Fruit fly (Drosophila melanogaster) whole organism, embryonic: ENCODE data around the gene UbcE2H.

Experiments used
- Aef1 ChIP-seq: fragments of 200-800 bp; sonication (Bioruptor generic); IDR thresholded peaks from 3 replicates; pipeline ENCODE4 v1.3.6; 2022; ENCODE audit warnings: missing biosample characterization, missing genetic modification characterization
- CG10431 ChIP-seq: fragments of 200-800 bp; sonication (Bioruptor generic); optimal IDR thresholded peaks from 3 replicates; lab custom pipeline; 2018; ENCODE audit warnings: missing biosample characterization, mild to moderate bottlenecking, missing genetic modification characterization
- CG12071 ChIP-seq: fragments of 200-800 bp; sonication (Bioruptor generic); optimal IDR thresholded peaks from 3 replicates; lab custom pipeline; 2018; ENCODE audit warnings: missing biosample characterization, mild to moderate bottlenecking, missing genetic modification characterization
- CG12769 ChIP-seq: fragments of 200-800 bp; sonication (Bioruptor generic); optimal IDR thresholded peaks from 2 replicates; lab custom pipeline; 2019; ENCODE audit warnings: missing biosample characterization, mild to moderate bottlenecking, missing genetic modification characterization, moderate library complexity
- CG13624 ChIP-seq: fragments of 200-800 bp; sonication (Bioruptor generic); optimal IDR thresholded peaks from 2 replicates; lab custom pipeline; 2016; ENCODE audit warnings: missing biosample characterization, missing genetic modification characterization
- CG14710 ChIP-seq: fragments of 200-800 bp; sonication (Bioruptor generic); optimal IDR thresholded peaks from 3 replicates; lab custom pipeline; 2019; ENCODE audit warnings: missing biosample characterization, mild to moderate bottlenecking, missing genetic modification characterization, moderate library complexity
- CG16813 ChIP-seq: fragments of 200-800 bp; sonication (Bioruptor generic); IDR thresholded peaks from 3 replicates; pipeline ENCODE4 v1.3.6; 2022; ENCODE audit warnings: missing biosample characterization, missing genetic modification characterization; ENCODE audit not compliant: partially characterized antibody
- CG17361 ChIP-seq: fragments of 200-800 bp; sonication (Bioruptor generic); IDR thresholded peaks from 3 replicates; pipeline ENCODE4 v1.3.6; 2022; ENCODE audit warnings: missing biosample characterization, missing genetic modification characterization
- CG17612 ChIP-seq: fragments of 200-800 bp; sonication (Bioruptor generic); IDR thresholded peaks from 2 replicates; pipeline ENCODE4 v1.3.6; 2022; ENCODE audit warnings: missing biosample characterization, missing genetic modification characterization
- CG18476 ChIP-seq: fragments of 200-800 bp; sonication (Bioruptor generic); optimal IDR thresholded peaks from 2 replicates; lab custom pipeline; 2016; ENCODE audit warnings: missing biosample characterization, mild to moderate bottlenecking, missing genetic modification characterization
- CG18619 ChIP-seq: fragments of 200-800 bp; sonication (Bioruptor generic); optimal IDR thresholded peaks from 3 replicates; lab custom pipeline; 2017; ENCODE audit warnings: missing biosample characterization, mild to moderate bottlenecking, missing genetic modification characterization
- CG30431 ChIP-seq: fragments of 200-800 bp; sonication (Bioruptor generic); optimal IDR thresholded peaks from 2 replicates; lab custom pipeline; 2017; ENCODE audit warnings: missing biosample characterization, missing genetic modification characterization
- CG34224 ChIP-seq: fragments of 200-800 bp; sonication (Bioruptor generic); IDR thresholded peaks from 3 replicates; pipeline ENCODE4 v1.3.6; 2022; ENCODE audit warnings: missing biosample characterization, missing genetic modification characterization; ENCODE audit not compliant: partially characterized antibody
- CG5953 ChIP-seq: fragments of 200-800 bp; sonication (Bioruptor generic); IDR thresholded peaks from 2 replicates; pipeline ENCODE4 v1.3.6; 2022; ENCODE audit warnings: missing biosample characterization, missing genetic modification characterization
- CG6689 ChIP-seq: fragments of 200-800 bp; sonication (Bioruptor generic); IDR thresholded peaks from 2 replicates; pipeline ENCODE4 v1.3.6; 2022; ENCODE audit warnings: missing biosample characterization, missing genetic modification characterization
- Doc2 ChIP-seq: fragments of 200-800 bp; sonication (Bioruptor generic); IDR thresholded peaks from 2 replicates; pipeline ENCODE4 v1.3.6; 2022; ENCODE audit warnings: missing biosample characterization, missing genetic modification characterization
- Eip74EF ChIP-seq, 2 experiments: fragments of 200-800 bp in 1 of 2; fragments of >200 bp in 1 of 2; sonication (Bioruptor generic) in 1 of 2; optimal IDR thresholded peaks; 2 replicates each; lab custom pipeline; 2017 to 2019; ENCODE audit warnings: missing biosample characterization in 2 of 2, missing genetic modification characterization in 2 of 2, mild to moderate bottlenecking in 1 of 2, moderate library complexity in 1 of 2
- Ets65A ChIP-seq: fragments of 200-800 bp; sonication (Bioruptor generic); peaks from one replicate; lab custom pipeline; 2016; ENCODE audit warnings: missing biosample characterization, missing genetic modification characterization
- GATAe ChIP-seq: fragments of 200-800 bp; sonication (Bioruptor generic); conservative IDR thresholded peaks from 2 replicates; pipeline ENCODE4 v1.3.6; 2022; ENCODE audit warnings: missing biosample characterization, missing genetic modification characterization
- HmgD ChIP-seq: fragments of 200-800 bp; sonication (Bioruptor generic); optimal IDR thresholded peaks from 3 replicates; lab custom pipeline; 2016; ENCODE audit warnings: missing biosample characterization, missing genetic modification characterization
- Mad ChIP-seq: fragments of 200-800 bp; sonication (Bioruptor generic); optimal IDR thresholded peaks from 2 replicates; lab custom pipeline; 2016; ENCODE audit warnings: missing biosample characterization, missing genetic modification characterization
- Meics ChIP-seq: fragments of 200-800 bp; sonication (Bioruptor generic); optimal IDR thresholded peaks from 2 replicates; lab custom pipeline; 2017; ENCODE audit warnings: missing biosample characterization, mild to moderate bottlenecking, missing genetic modification characterization
- Mes4 ChIP-seq: fragments of 200-800 bp; sonication (Bioruptor generic); optimal IDR thresholded peaks from 2 replicates; lab custom pipeline; 2016; ENCODE audit warnings: missing biosample characterization, missing genetic modification characterization
- NK7.1 ChIP-seq: fragments of 200-800 bp; sonication (Bioruptor generic); optimal IDR thresholded peaks from 3 replicates; lab custom pipeline; 2016; ENCODE audit warnings: missing biosample characterization, missing genetic modification characterization
- Neu2 ChIP-seq: fragments of 200-800 bp; sonication (Bioruptor generic); optimal IDR thresholded peaks from 3 replicates; lab custom pipeline; 2016; ENCODE audit warnings: missing biosample characterization, missing genetic modification characterization, borderline replicate concordance
- Poxn ChIP-seq: fragments of 200-800 bp; sonication (Bioruptor generic); IDR thresholded peaks from 2 replicates; pipeline ENCODE4 v1.3.6; 2022; ENCODE audit warnings: missing biosample characterization, missing genetic modification characterization
- Scr ChIP-seq: fragments of 200-800 bp; sonication (Bioruptor generic); IDR thresholded peaks from 2 replicates; pipeline ENCODE4 v1.3.6; 2022; ENCODE audit warnings: missing biosample characterization, missing genetic modification characterization; ENCODE audit not compliant: partially characterized antibody
- Sox100B ChIP-seq: fragments of 200-800 bp; sonication (Bioruptor generic); optimal IDR thresholded peaks from 3 replicates; lab custom pipeline; 2018; ENCODE audit warnings: missing biosample characterization, mild to moderate bottlenecking, missing genetic modification characterization
- TFAM ChIP-seq: fragments of 200-800 bp; sonication (Bioruptor generic); optimal IDR thresholded peaks from 2 replicates; lab custom pipeline; 2017; ENCODE audit warnings: missing biosample characterization, missing genetic modification characterization, inconsistent platforms
- al ChIP-seq: fragments of 200-800 bp; sonication (Bioruptor generic); IDR thresholded peaks from 2 replicates; pipeline ENCODE4 v1.3.6; 2022; ENCODE audit warnings: missing biosample characterization, missing genetic modification characterization
- corto ChIP-seq: fragments of 200-800 bp; sonication (Bioruptor generic); optimal IDR thresholded peaks from 2 replicates; lab custom pipeline; 2016; ENCODE audit warnings: missing biosample characterization, mild to moderate bottlenecking, missing genetic modification characterization, moderate library complexity
- crc ChIP-seq: fragments of 200-800 bp; sonication (Bioruptor generic); optimal IDR thresholded peaks from 2 replicates; lab custom pipeline; 2016; ENCODE audit warnings: missing biosample characterization, missing genetic modification characterization
- disco-r ChIP-seq: fragments of 200-800 bp; sonication (Bioruptor generic); optimal IDR thresholded peaks from 2 replicates; lab custom pipeline; 2016; ENCODE audit warnings: missing biosample characterization, missing genetic modification characterization
- fu2 ChIP-seq: fragments of 200-800 bp; sonication (Bioruptor generic); optimal IDR thresholded peaks from 2 replicates; lab custom pipeline; 2016; ENCODE audit warnings: missing biosample characterization, missing genetic modification characterization
- gcm2 ChIP-seq: fragments of 200-800 bp; sonication (Bioruptor generic); optimal IDR thresholded peaks from 2 replicates; lab custom pipeline; 2016; ENCODE audit warnings: missing biosample characterization, missing genetic modification characterization
- gro ChIP-seq: fragments of 200-800 bp; sonication (Bioruptor generic); optimal IDR thresholded peaks from 2 replicates; lab custom pipeline; 2016; ENCODE audit warnings: missing biosample characterization, missing genetic modification characterization
- gsb-n ChIP-seq: fragments of 200-800 bp; sonication (Bioruptor generic); optimal IDR thresholded peaks from 3 replicates; lab custom pipeline; 2018; ENCODE audit warnings: missing biosample characterization, mild to moderate bottlenecking, missing genetic modification characterization
- gt ChIP-seq: fragments of 200-800 bp; sonication (Bioruptor generic); IDR thresholded peaks from 2 replicates; pipeline ENCODE4 v1.3.6; 2022; ENCODE audit warnings: missing biosample characterization, missing genetic modification characterization
- klu ChIP-seq: fragments of 200-800 bp; sonication (Bioruptor generic); IDR thresholded peaks from 2 replicates; pipeline ENCODE4 v1.3.6; 2022; ENCODE audit warnings: missing biosample characterization, missing genetic modification characterization
- maf-S ChIP-seq: fragments of 200-800 bp; sonication (Bioruptor generic); optimal IDR thresholded peaks from 2 replicates; lab custom pipeline; 2016; ENCODE audit warnings: missing biosample characterization, missing genetic modification characterization
- nerfin-1 ChIP-seq: fragments of 200-800 bp; sonication (Bioruptor generic); optimal IDR thresholded peaks from 3 replicates; lab custom pipeline; 2019; ENCODE audit warnings: missing biosample characterization, mild to moderate bottlenecking, missing genetic modification characterization, moderate library complexity
- pan ChIP-seq, 4 experiments: fragments of >200 bp in 3 of 4; fragments of 200-800 bp in 1 of 4; sonication (Bioruptor generic) in 1 of 4; optimal IDR thresholded peaks in 3 of 4; IDR thresholded peaks in 1 of 4; 2 replicates each; pipeline versions ENCODE4 v1.3.6 to Lab custom; 2017 to 2022; ENCODE audit warnings: missing biosample characterization in 2 of 4, missing genetic modification characterization in 2 of 4, mixed read lengths in 1 of 4
- pnt ChIP-seq: fragments of 200-800 bp; sonication (Bioruptor generic); optimal IDR thresholded peaks from 3 replicates; lab custom pipeline; 2016; ENCODE audit warnings: missing biosample characterization, missing genetic modification characterization
- ro ChIP-seq: fragments of 200-800 bp; sonication (Bioruptor generic); IDR thresholded peaks from 2 replicates; pipeline ENCODE4 v1.3.6; 2022; ENCODE audit warnings: missing biosample characterization, missing genetic modification characterization
- slbo ChIP-seq: fragments of 200-800 bp; sonication (Bioruptor generic); IDR thresholded peaks from 2 replicates; pipeline ENCODE4 v1.3.6; 2022; ENCODE audit warnings: missing biosample characterization, missing genetic modification characterization
- ttk ChIP-seq: fragments of 200-800 bp; sonication (Bioruptor generic); IDR thresholded peaks from 2 replicates; pipeline ENCODE4 v2.1.2; 2022; ENCODE audit warnings: missing biosample characterization, missing genetic modification characterization
- tx ChIP-seq: fragments of 200-800 bp; sonication (Bioruptor generic); optimal IDR thresholded peaks from 2 replicates; lab custom pipeline; 2016; ENCODE audit warnings: missing biosample characterization, missing genetic modification characterization
- wek ChIP-seq: fragments of 200-800 bp; sonication (Bioruptor generic); optimal IDR thresholded peaks from 3 replicates; lab custom pipeline; 2018; ENCODE audit warnings: missing biosample characterization, mild to moderate bottlenecking, missing genetic modification characterization, moderate library complexity
- zf30C ChIP-seq: fragments of 200-800 bp; sonication (Bioruptor generic); optimal IDR thresholded peaks from 3 replicates; lab custom pipeline; 2018; ENCODE audit warnings: missing biosample characterization, mild to moderate bottlenecking, missing genetic modification characterization

UbcE2H gene

DNA sequence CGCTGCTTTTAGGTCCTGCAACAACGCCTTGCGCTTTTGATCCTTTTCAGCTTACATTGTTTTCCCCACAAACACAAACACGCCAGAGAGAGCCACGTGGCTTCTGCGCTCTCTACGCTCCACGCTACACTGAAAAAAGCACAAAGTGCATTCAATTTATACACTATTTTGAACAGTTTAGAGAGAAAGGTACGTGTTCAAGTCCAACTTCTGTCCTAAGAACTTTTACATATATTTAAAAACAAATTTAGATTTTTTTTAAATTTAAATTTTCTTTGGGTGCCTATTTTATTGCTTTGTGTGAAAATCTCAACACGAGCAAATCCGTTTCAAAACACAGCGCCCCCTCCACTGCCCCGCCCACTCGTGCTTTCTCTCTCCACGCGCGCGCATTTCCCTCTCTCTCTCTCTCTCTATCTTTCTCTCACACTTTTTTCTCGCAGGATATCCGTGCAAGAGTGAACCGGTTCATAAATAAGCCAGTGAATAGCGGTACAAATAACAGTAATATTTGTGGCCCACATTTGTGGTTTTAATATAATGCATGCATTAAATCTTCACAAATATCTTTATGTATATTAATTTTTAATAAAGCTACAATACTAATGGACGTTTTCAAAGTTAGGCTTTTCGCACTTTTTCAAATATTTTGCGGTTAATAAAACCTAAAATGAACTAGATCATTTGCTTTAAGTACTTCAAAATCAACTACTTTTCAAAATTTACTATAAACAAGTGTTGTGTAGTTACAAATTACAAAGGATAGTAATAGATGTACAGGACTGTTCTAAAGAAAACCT, 6.4 kb upstream of the UbcE2H start (continued):
- TF ChIP-seq Ets65A (GFP tag; lab: Kevin White, UChicago), result peak; percentile 92
- TF ChIP-seq HmgD, result no peak
- peak; percentile 33 for TF ChIP-seq crc (GFP tag; lab: Kevin White, UChicago)
- TF ChIP-seq CG30431 (GFP tag; lab: Kevin White, UChicago), result peak; percentile 66
- peak; percentile 8 for TF ChIP-seq tx (GFP tag; lab: Kevin White, UChicago)
- no peak for TF ChIP-seq Neu2
- TF ChIP-seq gsb-n (tag; lab: Kevin White, UChicago), result peak; percentile 69
- no peak for TF ChIP-seq disco-r
- TF ChIP-seq maf-S (GFP tag; lab: Kevin White, UChicago), result peak; percentile 6
- peak; percentile 81 for TF ChIP-seq Aef1 (GFP tag; lab: Robert Waterston, UW)
- peak; percentile 77 for TF ChIP-seq Sox100B (GFP tag; lab: Kevin White, UChicago)
- TF ChIP-seq CG18619 (GFP tag; lab: Kevin White, UChicago), result peak; percentile 77
- peak; percentile 70 for TF ChIP-seq zf30C (GFP tag; lab: Kevin White, UChicago)
- peak; percentile 35 for TF ChIP-seq corto
- TF ChIP-seq NK7.1 (GFP tag; lab: Kevin White, UChicago), result peak; percentile 40
- TF ChIP-seq CG5953 (GFP tag; lab: Robert Waterston, UW), result peak; percentile 74
- peak; percentile 85 for TF ChIP-seq CG17361 (GFP tag; lab: Robert Waterston, UW)
- peak; percentile 59 for TF ChIP-seq CG10431 (GFP tag; lab: Kevin White, UChicago)
- TF ChIP-seq CG13624, result peak; percentile 60
- TF ChIP-seq Doc2, result no peak
- peak in 1 of 2 experiments; percentile 79 for TF ChIP-seq Eip74EF (GFP tag; optimal IDR thresholded peaks at IDR 0.05; lab: Kevin White, UChicago)
- peak; percentile 17 for TF ChIP-seq Mad
- TF ChIP-seq CG6689, result peak; percentile 86
- peak; percentile 51 for TF ChIP-seq pnt
- TF ChIP-seq gro, result peak; percentile 46
- no peak for TF ChIP-seq pan (optimal IDR thresholded peaks at IDR 0.05; lab: Kevin White, UChicago)
- peak in 1 of 2 experiments; percentile 88 for TF ChIP-seq pan (GFP tag; optimal IDR thresholded peaks at IDR 0.05 in 1 of 2, IDR thresholded peaks at IDR 0.05 in 1 of 2)
- TF ChIP-seq al (GFP tag; lab: Robert Waterston, UW), result peak; percentile 73
- TF ChIP-seq Poxn (GFP tag; lab: Robert Waterston, UW), result peak; percentile 52
- TF ChIP-seq CG12071 (GFP tag; lab: Kevin White, UChicago), result peak; percentile 71
- no peak for TF ChIP-seq CG34224
- no peak for TF ChIP-seq fu2 (GFP tag; lab: Kevin White, UChicago)
- TF ChIP-seq ro, result 0 out of 2 replicates have a peak, but pooled peaks have one; percentile 41
- TF ChIP-seq nerfin-1 (tag; lab: Kevin White, UChicago), result peak; percentile 66
- peak; percentile 58; the same call in 1 of the 2 replicates for TF ChIP-seq klu (GFP tag; lab: Robert Waterston, UW)
- peak; percentile 67 for TF ChIP-seq CG12769 (tag; lab: Kevin White, UChicago)
- no peak for TF ChIP-seq Scr (GFP tag; lab: Robert Waterston, UW)
- TF ChIP-seq Mes4 (GFP tag; lab: Kevin White, UChicago), result peak; percentile 26
- peak; percentile 68 for TF ChIP-seq CG14710 (tag; lab: Kevin White, UChicago)
- TF ChIP-seq TFAM, result no peak
- TF ChIP-seq gt, result peak; percentile 38; the same call in 1 of the 2 replicates
- no peak for TF ChIP-seq wek (GFP tag; lab: Kevin White, UChicago)
- TF ChIP-seq ttk, result peak; percentile 74
- peak; percentile 69 for TF ChIP-seq CG18476
- TF ChIP-seq GATAe (GFP tag; lab: Robert Waterston, UW), result peak; percentile 21; the same call in 1 of the 2 replicates
- peak; percentile 68 for TF ChIP-seq CG17612 (GFP tag; lab: Robert Waterston, UW)
- no peak for TF ChIP-seq CG16813 (GFP tag; lab: Robert Waterston, UW)
- TF ChIP-seq slbo (GFP tag; lab: Robert Waterston, UW), result peak; percentile 88
- peak; percentile 88 for TF ChIP-seq Meics (GFP tag; lab: Kevin White, UChicago)
- TF ChIP-seq gcm2, result peak; percentile 4
